Worm (Caenorhabditis elegans) whole organism, midembryonic: ENCODE data around the gene C18F10.2.

Experiments
- cog-1 ChIP-seq: sonication (generic microtip); optimal IDR thresholded peaks from 2 replicates; lab custom pipeline; 2016; ENCODE audit warnings: missing genetic modification characterization, missing compliant biosample characterization
- flt-1 ChIP-seq: fragments of 200-800 bp; sonication (Bioruptor generic); IDR thresholded peaks from 2 replicates; pipeline ENCODE4 v1.3.6; 2022; ENCODE audit warnings: missing genetic modification characterization, missing compliant biosample characterization
- ref-1 ChIP-seq: fragments of 200-800 bp; sonication (Bioruptor generic); conservative IDR thresholded peaks from 2 replicates; pipeline ENCODE4 v1.3.6; 2022; ENCODE audit warnings: missing genetic modification reagents, missing genetic modification characterization, missing compliant biosample characterization
- ztf-29 ChIP-seq: fragments of 200-800 bp; sonication (Bioruptor generic); IDR thresholded peaks from 2 replicates; pipeline ENCODE4 v1.3.6; 2022; ENCODE audit warnings: missing genetic modification reagents, missing genetic modification characterization, missing compliant biosample characterization

- TF ChIP-seq flt-1 (GFP tag; lab: Robert Waterston, UW) (no peak), ztf-29 (GFP tag; lab: Robert Waterston, UW) (no peak), cog-1 (tag; lab: Kevin White, UChicago) (no peak), ref-1 (no peak)
Observed at ce11 chrIII:6265911-6266310, 7.1 kb upstream of the C18F10.2 start, which contains the start of gene srg-6.
